Fruit fly (Drosophila melanogaster) whole organism, embryonic: ENCODE results near the gene RhoBTB.
A peak's percentile ranks its signal among the peaks of the same experiment; 100 is the strongest.

Experiments
- Antp ChIP-seq: fragments of 200-800 bp; sonication (Bioruptor generic); optimal IDR thresholded peaks from 3 replicates; lab custom pipeline; 2016; ENCODE audit warnings: missing biosample characterization, missing genetic modification characterization
- Atf-2 ChIP-seq: fragments of 200-800 bp; sonication (Bioruptor generic); optimal IDR thresholded peaks from 2 replicates; lab custom pipeline; 2016; ENCODE audit warnings: missing biosample characterization, missing genetic modification characterization
- Bdp1 ChIP-seq: fragments of 200-800 bp; sonication (Bioruptor generic); optimal IDR thresholded peaks from 3 replicates; lab custom pipeline; 2016; ENCODE audit warnings: missing biosample characterization, missing genetic modification characterization
- CG10654 ChIP-seq: fragments of 200-800 bp; sonication (Bioruptor generic); optimal IDR thresholded peaks from 2 replicates; lab custom pipeline; 2016; ENCODE audit warnings: missing biosample characterization, missing genetic modification characterization
- CG11398 ChIP-seq: fragments of 200-800 bp; sonication (Bioruptor generic); optimal IDR thresholded peaks from 2 replicates; lab custom pipeline; 2016; ENCODE audit warnings: missing biosample characterization, missing genetic modification characterization
- CG11456 ChIP-seq: fragments of 200-800 bp; sonication (Bioruptor generic); IDR thresholded peaks from 3 replicates; pipeline ENCODE4 v1.3.6; 2022; ENCODE audit warnings: missing biosample characterization, missing genetic modification characterization
- CG13296 ChIP-seq: fragments of 200-800 bp; sonication (Bioruptor generic); optimal IDR thresholded peaks from 3 replicates; lab custom pipeline; 2018; ENCODE audit warnings: missing biosample characterization, mild to moderate bottlenecking, missing genetic modification characterization
- CG13894 ChIP-seq: fragments of 200-800 bp; sonication (Bioruptor generic); optimal IDR thresholded peaks from 3 replicates; lab custom pipeline; 2018; ENCODE audit warnings: missing biosample characterization, mild to moderate bottlenecking, missing genetic modification characterization, moderate library complexity
- CG14667 ChIP-seq: fragments of 200-800 bp; sonication (Bioruptor generic); IDR thresholded peaks from 2 replicates; pipeline ENCODE4 v1.3.6; 2022; ENCODE audit warnings: missing biosample characterization, missing genetic modification characterization
- CG14965 ChIP-seq: fragments of 200-800 bp; sonication (Bioruptor generic); optimal IDR thresholded peaks from 2 replicates; lab custom pipeline; 2016; ENCODE audit warnings: missing biosample characterization, missing genetic modification characterization, borderline replicate concordance
- CG15011 ChIP-seq: fragments of 200-800 bp; sonication (Bioruptor generic); optimal IDR thresholded peaks from 3 replicates; lab custom pipeline; 2018; ENCODE audit warnings: missing biosample characterization, mild to moderate bottlenecking, missing genetic modification characterization
- CG16863 ChIP-seq: fragments of 200-800 bp; sonication (Bioruptor generic); optimal IDR thresholded peaks from 3 replicates; lab custom pipeline; 2016; ENCODE audit warnings: missing biosample characterization, missing genetic modification characterization
- CG6791 ChIP-seq: fragments of 200-800 bp; sonication (Bioruptor generic); IDR thresholded peaks from 3 replicates; pipeline ENCODE4 v1.3.6; 2022; ENCODE audit warnings: missing biosample characterization, missing genetic modification characterization; ENCODE audit not compliant: partially characterized antibody
- CG8944 ChIP-seq: fragments of 200-800 bp; sonication (Bioruptor generic); optimal IDR thresholded peaks from 3 replicates; lab custom pipeline; 2016; ENCODE audit warnings: missing biosample characterization, missing genetic modification characterization
- CkIIα-i1 ChIP-seq: fragments of 200-800 bp; sonication (Bioruptor generic); IDR thresholded peaks from 2 replicates; pipeline ENCODE4 v1.3.6; 2022; ENCODE audit warnings: missing biosample characterization, missing genetic modification characterization
- D ChIP-seq, 2 experiments: fragments of 200-800 bp in 1 of 2; fragments of >200 bp in 1 of 2; sonication (Bioruptor generic) in 1 of 2; optimal IDR thresholded peaks; 2 replicates in 1 of 2; 3 replicates in 1 of 2; lab custom pipeline; 2017; ENCODE audit warnings: mild to moderate bottlenecking in 1 of 2, missing biosample characterization in 1 of 2, missing genetic modification characterization in 1 of 2, missing genetic modification reagents in 1 of 2
- Doc2 ChIP-seq: fragments of 200-800 bp; sonication (Bioruptor generic); IDR thresholded peaks from 2 replicates; pipeline ENCODE4 v1.3.6; 2022; ENCODE audit warnings: missing biosample characterization, missing genetic modification characterization
- Ets65A ChIP-seq: fragments of 200-800 bp; sonication (Bioruptor generic); peaks from one replicate; lab custom pipeline; 2016; ENCODE audit warnings: missing biosample characterization, missing genetic modification characterization
- Ets97D ChIP-seq: fragments of 200-800 bp; sonication (Bioruptor generic); optimal IDR thresholded peaks from 3 replicates; lab custom pipeline; 2016; ENCODE audit warnings: missing biosample characterization, missing genetic modification characterization
- Fer2 ChIP-seq: fragments of 200-800 bp; sonication (Bioruptor generic); optimal IDR thresholded peaks from 2 replicates; lab custom pipeline; 2018; ENCODE audit warnings: missing biosample characterization, mild to moderate bottlenecking, missing genetic modification characterization, moderate library complexity
- Max ChIP-seq: fragments of 200-800 bp; sonication (Bioruptor generic); optimal IDR thresholded peaks from 2 replicates; lab custom pipeline; 2016; ENCODE audit warnings: missing biosample characterization, mild to moderate bottlenecking, missing genetic modification characterization
- Neu2 ChIP-seq: fragments of 200-800 bp; sonication (Bioruptor generic); optimal IDR thresholded peaks from 3 replicates; lab custom pipeline; 2016; ENCODE audit warnings: missing biosample characterization, missing genetic modification characterization, borderline replicate concordance
- Stat92E ChIP-seq, 3 experiments: fragments of >200 bp in 2 of 3; fragments of 200-800 bp in 1 of 3; sonication (Bioruptor generic) in 1 of 3; optimal IDR thresholded peaks; 2 replicates each; lab custom pipeline; 2017 to 2019; ENCODE audit warnings: missing biosample characterization in 3 of 3, missing genetic modification characterization in 3 of 3, mild to moderate bottlenecking in 1 of 3, moderate library complexity in 1 of 3
- TFAM ChIP-seq: fragments of 200-800 bp; sonication (Bioruptor generic); optimal IDR thresholded peaks from 2 replicates; lab custom pipeline; 2017; ENCODE audit warnings: missing biosample characterization, missing genetic modification characterization, inconsistent platforms
- Vsx1 ChIP-seq: fragments of 200-800 bp; sonication (Bioruptor generic); optimal IDR thresholded peaks from 2 replicates; lab custom pipeline; 2017; ENCODE audit warnings: missing biosample characterization, mild to moderate bottlenecking, missing genetic modification characterization, missing genetic modification reagents
- YL-1 ChIP-seq: fragments of 200-800 bp; sonication (Bioruptor generic); optimal IDR thresholded peaks from 3 replicates; lab custom pipeline; 2017; ENCODE audit warnings: missing biosample characterization, mild to moderate bottlenecking, missing genetic modification characterization
- ac ChIP-seq: fragments of 200-800 bp; sonication (Bioruptor generic); optimal IDR thresholded peaks from 3 replicates; lab custom pipeline; 2017; ENCODE audit warnings: missing biosample characterization, mild to moderate bottlenecking, missing genetic modification characterization
- al ChIP-seq: fragments of 200-800 bp; sonication (Bioruptor generic); IDR thresholded peaks from 2 replicates; pipeline ENCODE4 v1.3.6; 2022; ENCODE audit warnings: missing biosample characterization, missing genetic modification characterization
- ara ChIP-seq: fragments of 200-800 bp; sonication (Bioruptor generic); IDR thresholded peaks from 2 replicates; pipeline ENCODE4 v1.3.6; 2022; ENCODE audit warnings: missing biosample characterization, missing genetic modification characterization
- bigmax ChIP-seq: fragments of 200-800 bp; sonication (Bioruptor generic); optimal IDR thresholded peaks from 2 replicates; lab custom pipeline; 2018; ENCODE audit warnings: missing biosample characterization, mild to moderate bottlenecking, missing genetic modification characterization
- cg ChIP-seq: fragments of 200-800 bp; sonication (Bioruptor generic); optimal IDR thresholded peaks from 3 replicates; lab custom pipeline; 2019; ENCODE audit warnings: missing biosample characterization, mild to moderate bottlenecking, missing genetic modification characterization, moderate library complexity
- chinmo ChIP-seq: fragments of 200-800 bp; sonication (Bioruptor generic); IDR thresholded peaks from 4 replicates; pipeline ENCODE4 v1.3.6; 2022; ENCODE audit warnings: missing biosample characterization, missing genetic modification characterization; ENCODE audit not compliant: partially characterized antibody
- chn ChIP-seq: fragments of 200-800 bp; sonication (Bioruptor generic); optimal IDR thresholded peaks from 2 replicates; lab custom pipeline; 2016; ENCODE audit warnings: missing biosample characterization, missing genetic modification characterization
- crc ChIP-seq: fragments of 200-800 bp; sonication (Bioruptor generic); optimal IDR thresholded peaks from 2 replicates; lab custom pipeline; 2016; ENCODE audit warnings: missing biosample characterization, missing genetic modification characterization
- crol ChIP-seq: fragments of 200-800 bp; sonication (Bioruptor generic); IDR thresholded peaks from 2 replicates; pipeline ENCODE4 v1.3.6; 2022; ENCODE audit warnings: missing biosample characterization, missing genetic modification characterization
- dimm ChIP-seq: fragments of 200-800 bp; sonication (Bioruptor generic); IDR thresholded peaks from 2 replicates; pipeline ENCODE4 v1.3.6; 2022; ENCODE audit warnings: missing biosample characterization, missing genetic modification characterization
- disco-r ChIP-seq: fragments of 200-800 bp; sonication (Bioruptor generic); optimal IDR thresholded peaks from 2 replicates; lab custom pipeline; 2016; ENCODE audit warnings: missing biosample characterization, missing genetic modification characterization
- dpn ChIP-seq, 2 experiments: fragments of 200-800 bp; sonication (Bioruptor generic); optimal IDR thresholded peaks; 3 replicates each; lab custom pipeline; 2016; ENCODE audit warnings: missing biosample characterization in 2 of 2, missing genetic modification characterization in 2 of 2
- gem ChIP-seq: fragments of 200-800 bp; sonication (Bioruptor generic); optimal IDR thresholded peaks from 2 replicates; lab custom pipeline; 2019; ENCODE audit warnings: missing biosample characterization, mild to moderate bottlenecking, missing genetic modification characterization, moderate library complexity
- ken ChIP-seq: fragments of 200-800 bp; sonication (Bioruptor generic); IDR thresholded peaks from 3 replicates; pipeline ENCODE4 v1.3.6; 2022; ENCODE audit warnings: missing biosample characterization, missing genetic modification characterization
- lab ChIP-seq: fragments of 200-800 bp; sonication (Bioruptor generic); optimal IDR thresholded peaks from 3 replicates; lab custom pipeline; 2017; ENCODE audit warnings: missing biosample characterization, missing genetic modification characterization, mild to moderate bottlenecking, moderate library complexity, missing genetic modification reagents
- lbe ChIP-seq: fragments of 200-800 bp; sonication (Bioruptor generic); optimal IDR thresholded peaks from 2 replicates; lab custom pipeline; 2016; ENCODE audit warnings: missing biosample characterization, mild to moderate bottlenecking, missing genetic modification characterization
- luna ChIP-seq: fragments of 200-800 bp; sonication (Bioruptor generic); optimal IDR thresholded peaks from 2 replicates; lab custom pipeline; 2016; ENCODE audit warnings: missing biosample characterization, missing genetic modification characterization
- nerfin-2 ChIP-seq: fragments of 200-800 bp; sonication (Bioruptor generic); IDR thresholded peaks from 2 replicates; pipeline ENCODE4 v1.3.6; 2022; ENCODE audit warnings: missing biosample characterization, missing genetic modification characterization; ENCODE audit not compliant: partially characterized antibody
- pho ChIP-seq: fragments of 200-800 bp; sonication (Bioruptor generic); optimal IDR thresholded peaks from 2 replicates; lab custom pipeline; 2016; ENCODE audit warnings: missing biosample characterization, missing genetic modification characterization
- psq ChIP-seq: fragments of 200-800 bp; sonication (Bioruptor generic); optimal IDR thresholded peaks from 2 replicates; lab custom pipeline; 2017; ENCODE audit warnings: missing biosample characterization, missing genetic modification characterization
- rib ChIP-seq: fragments of 200-800 bp; sonication (Bioruptor generic); IDR thresholded peaks from 2 replicates; pipeline ENCODE4 v1.3.6; 2022; ENCODE audit warnings: missing biosample characterization, missing genetic modification characterization
- run ChIP-seq: fragments of 200-800 bp; sonication (Bioruptor generic); optimal IDR thresholded peaks from 3 replicates; lab custom pipeline; 2018; ENCODE audit warnings: missing biosample characterization, mild to moderate bottlenecking, missing genetic modification characterization
- slou ChIP-seq: fragments of 200-800 bp; sonication (Bioruptor generic); optimal IDR thresholded peaks from 3 replicates; lab custom pipeline; 2016; ENCODE audit warnings: missing biosample characterization, missing genetic modification characterization
- wek ChIP-seq: fragments of 200-800 bp; sonication (Bioruptor generic); optimal IDR thresholded peaks from 3 replicates; lab custom pipeline; 2018; ENCODE audit warnings: missing biosample characterization, mild to moderate bottlenecking, missing genetic modification characterization, moderate library complexity
- yki ChIP-seq: fragments of >200 bp; optimal IDR thresholded peaks from 3 replicates; lab custom pipeline; 2018

The RhoBTB gene

dm6 chr3L:20388983-20389382 is 12.9 kb downstream of the RhoBTB start (continued):
- TF ChIP-seq slou (no peak), psq (GFP tag; lab: Kevin White, UChicago) (no peak), CG11398 (GFP tag; lab: Kevin White, UChicago) (no peak), Ets97D (no peak), Max (GFP tag; lab: Kevin White, UChicago) (peak; percentile 24), YL-1 (GFP tag; lab: Kevin White, UChicago) (no peak), nerfin-2 (GFP tag; lab: Robert Waterston, UW) (no peak), CG13296 (GFP tag; lab: Kevin White, UChicago) (peak; percentile 42), gem (tag; lab: Kevin White, UChicago) (peak; percentile 61), run (no peak), luna (GFP tag; lab: Kevin White, UChicago) (no peak), lab (GFP tag; lab: Kevin White, UChicago) (peak; percentile 67), disco-r (GFP tag; lab: Kevin White, UChicago) (no peak), Doc2 (GFP tag; lab: Robert Waterston, UW) (no peak), CG15011 (GFP tag; lab: Kevin White, UChicago) (no peak), CG10654 (GFP tag; lab: Kevin White, UChicago) (peak; percentile 24), al (GFP tag; lab: Robert Waterston, UW) (no peak), chinmo (GFP tag; lab: Robert Waterston, UW) (peak; percentile 82; the same call in 2 of the 4 replicates), Atf-2 (GFP tag; lab: Kevin White, UChicago) (no peak), ken (GFP tag; lab: Robert Waterston, UW) (no peak), cg (GFP tag; lab: Kevin White, UChicago) (no peak), crc (GFP tag; lab: Kevin White, UChicago) (no peak), Vsx1 (no peak), yki (lab: Kevin White, UChicago) (no peak), ara (GFP tag; lab: Robert Waterston, UW) (no peak), Fer2 (tag; lab: Kevin White, UChicago) (no peak), dimm (GFP tag; lab: Robert Waterston, UW) (no peak; the same call in 1 of the 2 replicates), D (optimal IDR thresholded peaks at IDR 0.05; lab: Kevin White, UChicago) (no peak), D (GFP tag; optimal IDR thresholded peaks at IDR 0.05; lab: Kevin White, UChicago) (no peak), CG13894 (peak; percentile 24), Ets65A (GFP tag; lab: Kevin White, UChicago) (peak; percentile 85), wek (GFP tag; lab: Kevin White, UChicago) (no peak), Antp (GFP tag; lab: Kevin White, UChicago) (peak; percentile 59), CG6791 (GFP tag; lab: Robert Waterston, UW) (no peak), bigmax (GFP tag; lab: Kevin White, UChicago) (no peak), CG14667 (no peak; the same call in 1 of the 2 replicates), dpn (GFP tag; optimal IDR thresholded peaks at IDR 0.05; lab: Kevin White, UChicago) (peak; percentile 20 to 60), Stat92E (GFP tag; optimal IDR thresholded peaks at IDR 0.05; lab: Kevin White, UChicago) (no peak), CG11456 (GFP tag; lab: Robert Waterston, UW) (peak; percentile 60; the same call in 1 of the 3 replicates), CG14965 (GFP tag; lab: Kevin White, UChicago) (no peak), rib (GFP tag; lab: Robert Waterston, UW) (0 out of 2 replicates have a peak, but pooled peaks have one; percentile 19), lbe (GFP tag; lab: Kevin White, UChicago) (no peak), Neu2 (GFP tag; lab: Kevin White, UChicago) (no peak), TFAM (GFP tag; lab: Kevin White, UChicago) (no peak), CG16863 (GFP tag; lab: Kevin White, UChicago) (no peak), crol (GFP tag; lab: Robert Waterston, UW) (no peak), ac (GFP tag; lab: Kevin White, UChicago) (no peak), CG8944 (GFP tag; lab: Kevin White, UChicago) (no peak), Bdp1 (no peak), chn (GFP tag; lab: Kevin White, UChicago) (peak; percentile 18), CkIIα-i1 (GFP tag; lab: Robert Waterston, UW) (no peak), pho (GFP tag; lab: Kevin White, UChicago) (peak; percentile 28)
